Worm (Caenorhabditis elegans) whole organism, late embryonic: Measurements from ENCODE around the gene pak-2.

Experiments
- ceh-30 ChIP-seq: fragments of 150-350 bp; optimal IDR thresholded peaks from 2 replicates; lab custom pipeline; 2014; ENCODE audit warnings: missing biosample characterization, missing genetic modification characterization
- pag-3 ChIP-seq: sonication (generic microtip); optimal IDR thresholded peaks from 2 replicates; lab custom pipeline; 2016; ENCODE audit warnings: missing compliant biosample characterization, missing genetic modification characterization, borderline replicate concordance

- no peak for TF ChIP-seq pag-3 (tag; lab: Kevin White, UChicago)
- no peak for TF ChIP-seq ceh-30 (tag; lab: Kevin White, UChicago)
Observed at ce11 chrV:11061887-11062286, 22.7 kb upstream of the pak-2 start.
